Comparison of ENCODE assay signal across 1 worm cellular context in the genomic region with DNA sequence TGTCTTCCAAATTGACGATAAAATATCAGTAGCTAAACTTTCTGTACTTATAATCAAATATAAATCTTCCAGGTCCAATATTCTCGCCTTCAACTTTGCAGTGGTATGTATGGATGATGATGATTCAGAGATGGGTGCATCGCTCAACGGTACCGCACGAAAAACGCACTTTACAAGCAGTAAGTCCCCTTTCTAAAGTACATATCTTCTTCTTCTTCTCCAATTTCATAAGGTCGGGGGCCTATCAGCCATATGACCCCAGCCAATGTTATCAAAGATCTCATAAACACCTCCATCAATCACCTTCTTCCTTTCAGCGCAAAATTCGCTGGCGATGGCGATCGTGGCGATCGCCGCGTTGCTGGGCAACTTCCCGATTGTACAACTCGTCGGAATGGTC.
TF ChIP-seq lines count a peak whose summit lies in the region.

No protein-coding gene starts in this region.

TF ChIP-seq in whole organism, L1 larva, 84 proteins besides CTCF, POLR2A, EP300 and RAD21 (continued from another document):
- peak; percentile 7 for TF ChIP-seq nhr-71 (tag; optimal IDR thresholded peaks at IDR 0.05; lab: Kevin White, UChicago)
- no peak for TF ChIP-seq elt-3 (tag; optimal IDR thresholded peaks at IDR 0.05; lab: Kevin White, UChicago)
- TF ChIP-seq nhr-11 (tag; optimal IDR thresholded peaks at IDR 0.05; lab: Kevin White, UChicago): no peak
- TF ChIP-seq xbp-1 (tag; optimal IDR thresholded peaks at IDR 0.05; lab: Kevin White, UChicago): no peak
- TF ChIP-seq ztf-11 (tag; optimal IDR thresholded peaks at IDR 0.05; lab: Kevin White, UChicago): no peak
- TF ChIP-seq lin-13 (GFP tag; optimal IDR thresholded peaks at IDR 0.05; lab: Kevin White, UChicago): no peak
- TF ChIP-seq fos-1 (tag; optimal IDR thresholded peaks at IDR 0.05; lab: Kevin White, UChicago): no peak
- peak; percentile 69 for TF ChIP-seq nhr-85 (tag; lab: Kevin White, UChicago)
